Worm (Caenorhabditis elegans) whole organism, midembryonic: ENCODE results near the gene ZK470.2.

Source experiments
- T22C8.4 ChIP-seq: fragments of 200-800 bp; sonication (Bioruptor generic); IDR thresholded peaks from 2 replicates; pipeline ENCODE4 v1.3.6; 2022; ENCODE audit warnings: missing genetic modification characterization, missing compliant biosample characterization
- cog-1 ChIP-seq: sonication (generic microtip); optimal IDR thresholded peaks from 2 replicates; lab custom pipeline; 2016; ENCODE audit warnings: missing genetic modification characterization, missing compliant biosample characterization
- flt-1 ChIP-seq: fragments of 200-800 bp; sonication (Bioruptor generic); IDR thresholded peaks from 2 replicates; pipeline ENCODE4 v1.3.6; 2022; ENCODE audit warnings: missing genetic modification characterization, missing compliant biosample characterization
- klf-2 ChIP-seq: fragments of 200-800 bp; sonication (Bioruptor generic); conservative IDR thresholded peaks from 2 replicates; pipeline ENCODE4 v1.3.6; 2022; ENCODE audit warnings: missing genetic modification reagents, missing genetic modification characterization, missing compliant biosample characterization
- med-1 ChIP-seq: sonication (generic microtip); optimal IDR thresholded peaks from 2 replicates; lab custom pipeline; 2017; ENCODE audit warnings: missing genetic modification characterization, mild to moderate bottlenecking, missing compliant biosample characterization, antibody characterized with exemption, missing genetic modification reagents; ENCODE audit not compliant: insufficient read depth
- ref-1 ChIP-seq: fragments of 200-800 bp; sonication (Bioruptor generic); conservative IDR thresholded peaks from 2 replicates; pipeline ENCODE4 v1.3.6; 2022; ENCODE audit warnings: missing genetic modification reagents, missing genetic modification characterization, missing compliant biosample characterization
- tab-1 ChIP-seq: fragments of 200-800 bp; sonication (Bioruptor generic); IDR thresholded peaks from 2 replicates; pipeline ENCODE4 v1.3.6; 2022; ENCODE audit warnings: missing genetic modification characterization, missing compliant biosample characterization
- ztf-23 ChIP-seq: fragments of 200-800 bp; sonication (Bioruptor generic); IDR thresholded peaks from 2 replicates; pipeline ENCODE4 v1.3.6; 2022; ENCODE audit warnings: missing genetic modification reagents, missing genetic modification characterization, missing compliant biosample characterization
- ztf-29 ChIP-seq: fragments of 200-800 bp; sonication (Bioruptor generic); IDR thresholded peaks from 2 replicates; pipeline ENCODE4 v1.3.6; 2022; ENCODE audit warnings: missing genetic modification reagents, missing genetic modification characterization, missing compliant biosample characterization

ZK470.2 gene

DNA sequence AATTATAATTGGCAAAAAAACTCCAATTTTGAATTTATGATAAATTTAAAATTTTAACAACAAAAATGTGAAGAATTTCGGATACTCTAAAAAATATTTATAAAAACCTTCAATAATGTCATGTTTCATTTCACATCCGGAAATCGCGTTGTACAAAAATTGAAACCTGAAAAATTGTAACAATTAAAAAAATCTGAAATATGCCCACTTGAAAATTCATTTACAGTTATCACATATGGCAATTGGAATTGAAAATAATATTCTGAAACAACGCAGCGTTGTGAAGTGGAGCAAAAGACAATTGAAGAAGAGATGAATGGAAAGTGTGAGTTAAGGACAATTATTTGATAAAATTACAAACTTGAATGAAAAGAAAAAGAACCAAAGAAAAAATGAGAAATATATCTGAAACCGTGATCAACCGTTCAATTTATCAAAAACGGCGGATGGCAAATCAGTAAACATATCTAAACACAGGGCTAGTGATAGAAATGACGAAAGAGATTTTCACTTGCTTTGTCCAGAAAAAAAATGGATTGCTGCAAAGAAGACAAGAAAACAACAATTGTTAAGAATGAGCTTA, 13.6 kb downstream of the ZK470.2 start:
- no peak for TF ChIP-seq ref-1
- no peak for TF ChIP-seq cog-1 (tag; lab: Kevin White, UChicago)
- no peak for TF ChIP-seq ztf-29 (GFP tag; lab: Robert Waterston, UW)
- TF ChIP-seq ztf-23: no peak
- TF ChIP-seq flt-1 (GFP tag; lab: Robert Waterston, UW): no peak
- no peak for TF ChIP-seq klf-2
- no peak for TF ChIP-seq tab-1 (GFP tag; lab: Robert Waterston, UW)
- no peak for TF ChIP-seq med-1 (GFP tag; lab: Kevin White, UChicago)
- TF ChIP-seq T22C8.4 (GFP tag; lab: Robert Waterston, UW): no peak

- TF ChIP-seq cog-1 (tag; lab: Kevin White, UChicago) (no peak), T22C8.4 (GFP tag; lab: Robert Waterston, UW) (0 out of 2 replicates have a peak, but pooled peaks have one; percentile 10), ztf-23 (no peak), flt-1 (GFP tag; lab: Robert Waterston, UW) (0 out of 2 replicates have a peak, but pooled peaks have one; percentile 29)
Observed at ce11 chrX:4151206-4151605, 16.3 kb downstream of the ZK470.2 start.

DNA sequence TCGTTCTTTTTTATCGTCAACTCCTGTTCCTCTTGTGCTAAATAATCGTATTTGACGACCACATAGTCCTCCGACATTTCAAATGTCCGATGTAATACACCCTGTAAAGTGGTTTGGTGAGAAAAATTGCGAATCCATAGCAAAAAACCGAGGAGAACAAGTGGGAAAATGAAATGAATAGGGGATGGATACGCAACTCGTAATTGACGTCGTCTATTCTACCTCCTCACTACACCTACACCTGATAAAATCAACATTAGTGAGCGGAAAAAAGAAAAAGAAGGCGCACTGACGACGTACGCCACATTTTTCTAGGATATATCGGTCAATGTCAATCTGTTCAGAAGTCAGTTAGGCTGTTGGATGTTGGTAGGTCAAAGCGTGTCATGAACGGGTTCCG, 18.4 kb downstream of the ZK470.2 start, which contains the start of gene nck-1:
nck-1 (minus strand) TSS at position 101 of the 400 bp plus-strand sequence.
- TF ChIP-seq flt-1 (GFP tag; lab: Robert Waterston, UW) (no peak), med-1 (GFP tag; lab: Kevin White, UChicago) (no peak), T22C8.4 (GFP tag; lab: Robert Waterston, UW) (no peak), ref-1 (no peak), tab-1 (GFP tag; lab: Robert Waterston, UW) (no peak), cog-1 (tag; lab: Kevin White, UChicago) (no peak), klf-2 (no peak), ztf-29 (GFP tag; lab: Robert Waterston, UW) (no peak), ztf-23 (no peak)

DNA sequence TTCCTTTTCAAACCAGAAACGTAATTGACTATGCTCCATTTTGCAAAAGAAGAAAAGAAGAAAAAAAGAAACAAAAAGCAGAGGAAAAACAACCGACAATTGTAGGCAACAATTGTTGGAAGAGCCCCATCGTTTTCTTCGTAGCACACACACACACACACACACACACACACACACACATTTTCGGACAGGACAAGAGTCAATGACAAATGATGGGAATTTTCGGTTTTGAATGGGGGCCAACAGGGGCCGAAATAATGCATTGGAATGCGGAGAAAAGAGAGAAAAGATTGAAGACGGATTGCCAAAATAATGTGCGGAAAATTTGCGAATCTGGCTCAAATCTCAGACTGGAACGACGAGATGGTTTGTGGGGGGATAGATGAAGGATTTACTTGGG, 19.8 kb downstream of the ZK470.2 start:
- no peak for TF ChIP-seq med-1 (GFP tag; lab: Kevin White, UChicago)
- TF ChIP-seq klf-2: no peak
- TF ChIP-seq ztf-23: no peak

- no peak for TF ChIP-seq ref-1
- no peak for TF ChIP-seq cog-1 (tag; lab: Kevin White, UChicago)
- no peak for TF ChIP-seq klf-2
- TF ChIP-seq tab-1 (GFP tag; lab: Robert Waterston, UW): no peak
- TF ChIP-seq ztf-23: no peak
- no peak for TF ChIP-seq ztf-29 (GFP tag; lab: Robert Waterston, UW)
- no peak for TF ChIP-seq T22C8.4 (GFP tag; lab: Robert Waterston, UW)
- no peak for TF ChIP-seq med-1 (GFP tag; lab: Kevin White, UChicago)
- TF ChIP-seq flt-1 (GFP tag; lab: Robert Waterston, UW): no peak
Observed at ce11 chrX:4157896-4158295, 22.9 kb downstream of the ZK470.2 start.

- TF ChIP-seq ztf-29 (GFP tag; lab: Robert Waterston, UW) (no peak), ref-1 (no peak), med-1 (GFP tag; lab: Kevin White, UChicago) (no peak), ztf-23 (no peak), tab-1 (GFP tag; lab: Robert Waterston, UW) (no peak)
Observed at ce11 chrX:4159185-4159871, 24.4 kb downstream of the ZK470.2 start.

DNA sequence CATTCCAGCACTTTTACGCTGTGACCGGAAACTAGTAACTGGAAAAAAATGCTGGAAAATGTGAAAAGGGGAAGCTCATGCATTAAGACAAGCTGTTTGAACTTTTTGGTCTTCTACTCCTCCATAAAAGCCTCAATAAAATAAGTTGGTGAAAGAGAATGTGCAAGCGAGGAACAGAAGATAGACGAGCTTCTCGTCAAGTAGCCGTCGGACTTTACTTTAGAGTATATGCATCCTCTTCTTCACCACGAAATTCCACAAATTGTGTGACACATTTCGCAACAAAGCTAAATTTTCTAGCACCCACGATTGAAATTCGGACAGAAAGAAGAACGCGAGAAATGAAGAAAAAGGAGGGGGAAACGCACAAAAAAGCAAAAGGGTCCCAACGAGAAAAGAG, 25.0 kb downstream of the ZK470.2 start:
- no peak for TF ChIP-seq flt-1 (GFP tag; lab: Robert Waterston, UW)
- TF ChIP-seq ztf-23: no peak
- TF ChIP-seq med-1 (GFP tag; lab: Kevin White, UChicago): no peak
- no peak for TF ChIP-seq cog-1 (tag; lab: Kevin White, UChicago)
- no peak for TF ChIP-seq ref-1
- TF ChIP-seq ztf-29 (GFP tag; lab: Robert Waterston, UW): no peak
- TF ChIP-seq tab-1 (GFP tag; lab: Robert Waterston, UW): no peak
- no peak for TF ChIP-seq klf-2
- no peak for TF ChIP-seq T22C8.4 (GFP tag; lab: Robert Waterston, UW)

- TF ChIP-seq klf-2 (no peak), T22C8.4 (GFP tag; lab: Robert Waterston, UW) (no peak), med-1 (GFP tag; lab: Kevin White, UChicago) (no peak), flt-1 (GFP tag; lab: Robert Waterston, UW) (no peak), ztf-29 (GFP tag; lab: Robert Waterston, UW) (no peak), cog-1 (tag; lab: Kevin White, UChicago) (no peak), tab-1 (GFP tag; lab: Robert Waterston, UW) (no peak), ztf-23 (no peak), ref-1 (no peak)
Observed at ce11 chrX:4161938-4162337, 27.0 kb downstream of the ZK470.2 start.

- TF ChIP-seq klf-2: no peak
- no peak for TF ChIP-seq tab-1 (GFP tag; lab: Robert Waterston, UW)
- no peak for TF ChIP-seq cog-1 (tag; lab: Kevin White, UChicago)
Observed at ce11 chrX:4163391-4163790, 28.4 kb downstream of the ZK470.2 start, which contains the start of gene ZK470.1. Gene ZK470.1, plus strand, starts transcription at chrX:4163691.

DNA sequence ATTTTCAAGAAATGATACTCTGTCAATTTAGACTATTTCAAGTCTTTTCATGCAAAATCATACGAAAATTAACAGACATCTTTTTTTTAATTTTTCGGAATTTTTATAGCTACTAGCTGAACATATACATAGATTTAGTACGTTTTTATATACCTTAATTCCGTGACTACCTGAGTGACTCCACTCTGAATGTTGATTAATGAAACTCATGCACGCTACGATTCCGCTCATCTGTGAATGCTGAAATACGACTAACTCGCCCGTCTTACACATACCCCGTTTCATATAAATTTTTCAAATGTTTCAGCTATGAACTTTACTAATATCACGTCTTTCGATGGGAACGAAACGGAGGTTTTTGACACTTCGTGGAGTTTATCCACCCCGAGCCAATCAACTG, 32.2 kb downstream of the ZK470.2 start, which contains the start of gene ZK470.14:
ZK470.14 (plus strand) TSS at position 301 of the 400 bp plus-strand sequence.
- TF ChIP-seq cog-1 (tag; lab: Kevin White, UChicago) (no peak), tab-1 (GFP tag; lab: Robert Waterston, UW) (no peak), ztf-29 (GFP tag; lab: Robert Waterston, UW) (no peak), flt-1 (GFP tag; lab: Robert Waterston, UW) (no peak), ztf-23 (no peak), klf-2 (no peak), ref-1 (no peak), med-1 (GFP tag; lab: Kevin White, UChicago) (no peak), T22C8.4 (GFP tag; lab: Robert Waterston, UW) (no peak)
